Worm (Caenorhabditis elegans) whole organism, L4 larva: ENCODE measurements around the gene msp-36.

Experiments used
- F10B5.3 ChIP-seq: sonication (generic microtip); optimal IDR thresholded peaks from 2 replicates; lab custom pipeline; 2016; ENCODE audit warnings: mild to moderate bottlenecking, missing genetic modification characterization, missing compliant biosample characterization
- F44E2.7 ChIP-seq: fragments of 200-800 bp; sonication (Bioruptor generic); IDR thresholded peaks from 2 replicates; pipeline ENCODE4 v2.1.2; 2022; ENCODE audit warnings: missing genetic modification characterization, missing compliant biosample characterization
- T20F7.1 ChIP-seq: fragments of 200-800 bp; sonication (Bioruptor generic); optimal IDR thresholded peaks from 2 replicates; lab custom pipeline; 2018; ENCODE audit warnings: mild to moderate bottlenecking, missing genetic modification characterization, missing compliant biosample characterization
- T26A8.4 ChIP-seq: fragments of 200-800 bp; sonication (Bioruptor generic); IDR thresholded peaks from 2 replicates; pipeline ENCODE4 v1.3.6; 2022; ENCODE audit warnings: missing genetic modification characterization, missing compliant biosample characterization
- Y105C5A.15 ChIP-seq: fragments of 200-800 bp; sonication (Bioruptor generic); IDR thresholded peaks from 2 replicates; pipeline ENCODE4 v1.3.6; 2022; ENCODE audit warnings: missing genetic modification characterization, missing compliant biosample characterization
- Y48G9A.11 ChIP-seq: fragments of 200-800 bp; sonication (Bioruptor generic); IDR thresholded peaks from 2 replicates; pipeline ENCODE4 v1.3.6; 2022; ENCODE audit warnings: missing genetic modification reagents, missing genetic modification characterization, missing compliant biosample characterization
- Y5F2A.4 ChIP-seq: fragments of 200-800 bp; sonication (Bioruptor generic); optimal IDR thresholded peaks from 2 replicates; lab custom pipeline; 2018; ENCODE audit warnings: mild to moderate bottlenecking, missing genetic modification characterization, missing compliant biosample characterization
- Y75B8A.6 ChIP-seq: fragments of 200-800 bp; sonication (Bioruptor generic); IDR thresholded peaks from 2 replicates; pipeline ENCODE4 v1.3.6; 2022; ENCODE audit warnings: missing genetic modification reagents, missing genetic modification characterization, missing compliant biosample characterization
- aha-1 ChIP-seq: fragments of 150-350 bp; peaks from one replicate; lab custom pipeline; 2014; ENCODE audit warnings: missing biosample characterization, missing genetic modification characterization
- arid-1 ChIP-seq: fragments of 200-800 bp; sonication (Bioruptor generic); conservative IDR thresholded peaks from 2 replicates; pipeline ENCODE4 v1.3.6; 2022; ENCODE audit warnings: missing genetic modification reagents, missing genetic modification characterization, missing compliant biosample characterization
- ceh-20 ChIP-seq: fragments of 200-800 bp; sonication (Bioruptor generic); IDR thresholded peaks from 2 replicates; pipeline ENCODE4 v1.3.6; 2022; ENCODE audit warnings: missing genetic modification reagents, missing genetic modification characterization, missing compliant biosample characterization
- ceh-28 ChIP-seq: fragments of 150-350 bp; optimal IDR thresholded peaks from 2 replicates; lab custom pipeline; 2014; ENCODE audit warnings: missing biosample characterization, missing genetic modification reagents, missing genetic modification characterization
- ceh-32 ChIP-seq: sonication (generic microtip); optimal IDR thresholded peaks from 2 replicates; lab custom pipeline; 2016; ENCODE audit warnings: mild to moderate bottlenecking, missing genetic modification characterization, missing compliant biosample characterization; ENCODE audit not compliant: poor library complexity
- ceh-62 ChIP-seq: sonication (generic microtip); optimal IDR thresholded peaks from 2 replicates; lab custom pipeline; 2017; ENCODE audit warnings: missing biosample characterization, missing genetic modification characterization
- ces-1 ChIP-seq: fragments of 150-350 bp; sonication (generic microtip); optimal IDR thresholded peaks from 4 replicates; lab custom pipeline; 2014; ENCODE audit warnings: missing biosample characterization, missing genetic modification reagents, missing genetic modification characterization
- daf-12 ChIP-seq: fragments of 150-350 bp; optimal IDR thresholded peaks from 2 replicates; lab custom pipeline; 2014; ENCODE audit warnings: missing biosample characterization, missing genetic modification reagents, missing genetic modification characterization
- daf-8 ChIP-seq: fragments of 200-800 bp; sonication (Bioruptor generic); IDR thresholded peaks from 2 replicates; pipeline ENCODE4 v1.3.6; 2022; ENCODE audit warnings: missing genetic modification characterization, missing compliant biosample characterization
- dmd-6 ChIP-seq: fragments of 200-800 bp; sonication (Bioruptor generic); IDR thresholded peaks from 2 replicates; pipeline ENCODE4 v1.3.6; 2022; ENCODE audit warnings: missing genetic modification reagents, missing genetic modification characterization, missing compliant biosample characterization
- dmd-9 ChIP-seq: fragments of 200-800 bp; sonication (Bioruptor generic); IDR thresholded peaks from 2 replicates; pipeline ENCODE4 v1.3.6; 2022; ENCODE audit warnings: missing genetic modification reagents, missing genetic modification characterization, missing compliant biosample characterization
- duxl-1 ChIP-seq: sonication (generic microtip); optimal IDR thresholded peaks from 2 replicates; lab custom pipeline; 2016; ENCODE audit warnings: mild to moderate bottlenecking, missing genetic modification characterization, moderate library complexity, missing compliant biosample characterization; ENCODE audit not compliant: poor library complexity
- fkh-10 ChIP-seq: fragments of 150-350 bp; optimal IDR thresholded peaks from 2 replicates; lab custom pipeline; 2014; ENCODE audit warnings: missing biosample characterization, missing genetic modification reagents, missing genetic modification characterization
- gei-8 ChIP-seq: fragments of 200-800 bp; sonication (Bioruptor generic); optimal IDR thresholded peaks from 2 replicates; lab custom pipeline; 2018; ENCODE audit warnings: mild to moderate bottlenecking, missing genetic modification characterization, missing compliant biosample characterization
- hmg-1.1 ChIP-seq: fragments of 200-800 bp; sonication (Bioruptor generic); IDR thresholded peaks from 2 replicates; pipeline ENCODE4 v1.3.6; 2022; ENCODE audit warnings: missing genetic modification reagents, missing genetic modification characterization, missing compliant biosample characterization
- jun-1 ChIP-seq: fragments of 150-350 bp; optimal IDR thresholded peaks from 2 replicates; lab custom pipeline; 2014; ENCODE audit warnings: missing biosample characterization, missing genetic modification reagents, missing genetic modification characterization
- lsy-2 ChIP-seq, 2 experiments: fragments of 150-350 bp in 1 of 2; sonication (generic microtip) in 1 of 2; optimal IDR thresholded peaks; 2 replicates each; lab custom pipeline; 2014 to 2017; ENCODE audit warnings: missing biosample characterization in 2 of 2, missing genetic modification characterization in 2 of 2
- madf-5 ChIP-seq, 2 experiments: fragments of 200-800 bp; sonication (Bioruptor generic); IDR thresholded peaks; 2 replicates each; pipeline ENCODE4 v1.3.6; 2022; ENCODE audit warnings: missing compliant biosample characterization in 2 of 2, missing genetic modification characterization in 2 of 2
- mep-1 ChIP-seq: fragments of 150-350 bp; sonication (generic microtip); optimal IDR thresholded peaks from 3 replicates; lab custom pipeline; 2014; ENCODE audit warnings: missing biosample characterization, missing genetic modification characterization
- mxl-3 ChIP-seq: fragments of 200-800 bp; sonication (Bioruptor generic); optimal IDR thresholded peaks from 2 replicates; lab custom pipeline; 2018; ENCODE audit warnings: mild to moderate bottlenecking, missing genetic modification characterization, missing compliant biosample characterization
- nhr-6 ChIP-seq: fragments of 150-350 bp; optimal IDR thresholded peaks from 2 replicates; lab custom pipeline; 2014; ENCODE audit warnings: missing biosample characterization, missing genetic modification characterization
- nhr-76 ChIP-seq: fragments of 150-350 bp; optimal IDR thresholded peaks from 2 replicates; lab custom pipeline; 2014; ENCODE audit warnings: missing biosample characterization, missing genetic modification characterization
- nhr-77 ChIP-seq: fragments of 150-350 bp; optimal IDR thresholded peaks from 2 replicates; lab custom pipeline; 2014; ENCODE audit warnings: missing biosample characterization, missing genetic modification characterization
- pha-4 ChIP-seq, 2 experiments: fragments of 150-350 bp in 1 of 2; fragments of 200-800 bp in 1 of 2; sonication (Bioruptor generic) in 1 of 2; IDR thresholded peaks in 1 of 2; optimal IDR thresholded peaks in 1 of 2; 2 replicates each; pipeline versions ENCODE4 v1.3.6 to Lab custom; 2014 to 2022; ENCODE audit warnings: missing genetic modification characterization in 2 of 2, missing genetic modification reagents in 2 of 2, missing biosample characterization in 1 of 2, missing compliant biosample characterization in 1 of 2
- php-3 ChIP-seq: fragments of 200-800 bp; sonication (Bioruptor generic); IDR thresholded peaks from 2 replicates; pipeline ENCODE4 v1.3.6; 2022; ENCODE audit warnings: missing genetic modification reagents, missing genetic modification characterization, missing compliant biosample characterization
- sdz-12 ChIP-seq: fragments of 200-800 bp; sonication (Bioruptor generic); optimal IDR thresholded peaks from 2 replicates; lab custom pipeline; 2018; ENCODE audit warnings: mild to moderate bottlenecking, missing genetic modification characterization, missing compliant biosample characterization
- snpc-1.2 ChIP-seq: fragments of 200-800 bp; sonication (Bioruptor generic); IDR thresholded peaks from 2 replicates; pipeline ENCODE4 v1.3.6; 2022; ENCODE audit warnings: missing genetic modification reagents, missing genetic modification characterization, missing compliant biosample characterization
- tag-97 ChIP-seq: fragments of 200-800 bp; sonication (Bioruptor generic); IDR thresholded peaks from 2 replicates; pipeline ENCODE4 v1.3.6; 2022; ENCODE audit warnings: missing genetic modification characterization, missing compliant biosample characterization
- unc-39 ChIP-seq: sonication (generic microtip); optimal IDR thresholded peaks from 2 replicates; lab custom pipeline; 2017; ENCODE audit warnings: missing biosample characterization, missing genetic modification characterization
- unc-62 ChIP-seq, 3 experiments: fragments of 150-350 bp in 1 of 3; sonication (generic microtip); optimal IDR thresholded peaks in 2 of 3; peaks in 1 of 3; 1 replicate in 1 of 3; 2 replicates in 2 of 3; lab custom pipeline; 2014 to 2017; ENCODE audit warnings: missing biosample characterization in 3 of 3, missing genetic modification characterization in 3 of 3, missing genetic modification reagents in 3 of 3, missing genotype in 1 of 3
- vab-7 ChIP-seq: fragments of 200-800 bp; sonication (Bioruptor generic); IDR thresholded peaks from 2 replicates; pipeline ENCODE4 v1.3.6; 2022; ENCODE audit warnings: missing genetic modification reagents, missing genetic modification characterization, missing compliant biosample characterization
- zag-1 ChIP-seq: fragments of 150-350 bp; optimal IDR thresholded peaks from 2 replicates; lab custom pipeline; 2014; ENCODE audit warnings: missing biosample characterization, missing genetic modification characterization
- zfp-2 ChIP-seq: sonication (generic microtip); optimal IDR thresholded peaks from 2 replicates; lab custom pipeline; 2016; ENCODE audit warnings: mild to moderate bottlenecking, missing genetic modification characterization, missing compliant biosample characterization
- zfp-3 ChIP-seq: fragments of 200-800 bp; sonication (Bioruptor generic); conservative IDR thresholded peaks from 2 replicates; pipeline ENCODE4 v1.3.6; 2022; ENCODE audit warnings: missing genetic modification reagents, missing genetic modification characterization, missing compliant biosample characterization
- ztf-11 ChIP-seq: fragments of 150-350 bp; optimal IDR thresholded peaks from 2 replicates; lab custom pipeline; 2014; ENCODE audit warnings: missing biosample characterization, missing genetic modification characterization

The msp-36 gene

DNA sequence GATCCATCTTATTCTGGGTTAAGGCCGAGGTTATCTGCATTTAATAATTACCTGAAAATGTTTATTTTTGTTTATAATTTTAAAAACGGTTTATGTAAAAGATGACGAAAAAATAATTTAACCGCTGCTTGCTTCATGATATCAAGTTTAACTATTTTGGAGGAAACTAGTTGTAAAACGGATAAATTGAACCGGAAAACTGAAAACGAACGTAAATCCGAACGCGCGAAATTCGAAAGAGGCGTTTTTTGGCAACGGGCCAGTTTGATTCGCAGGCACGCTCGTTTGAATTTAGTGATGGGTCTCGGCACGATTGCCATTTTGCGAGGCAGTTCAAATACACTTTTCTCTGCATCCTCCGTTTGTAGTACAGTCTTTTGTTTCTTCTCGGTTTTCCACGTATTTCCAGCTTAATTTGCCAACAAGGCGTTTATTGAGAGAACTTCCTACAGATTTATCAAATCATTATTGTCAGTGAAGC, 33.7 kb downstream of the msp-36 start, which contains the start of the genes gtbp-1 and K08F4.3 (continued):
- TF ChIP-seq ces-1 = no peak
- TF ChIP-seq F44E2.7 (GFP tag; lab: Robert Waterston, UW) = no peak
- TF ChIP-seq daf-8 = no peak
- TF ChIP-seq fkh-10 (GFP tag; lab: Kevin White, UChicago) = no peak
- no peak for TF ChIP-seq lsy-2 (tag; optimal IDR thresholded peaks at IDR 0.05; lab: Kevin White, UChicago)
- TF ChIP-seq T26A8.4 (GFP tag; lab: Robert Waterston, UW) = no peak
- TF ChIP-seq T20F7.1 (GFP tag; lab: Kevin White, UChicago) = no peak
- no peak for TF ChIP-seq daf-12 (tag; lab: Kevin White, UChicago)
- peak; percentile 66 for TF ChIP-seq nhr-77 (tag; lab: Kevin White, UChicago)
- no peak for TF ChIP-seq php-3 (GFP tag; lab: Robert Waterston, UW)
- no peak for TF ChIP-seq Y48G9A.11 (GFP tag; lab: Robert Waterston, UW)
- TF ChIP-seq mxl-3 (GFP tag; lab: Kevin White, UChicago) = peak; percentile 13
- no peak for TF ChIP-seq ztf-11 (tag; lab: Kevin White, UChicago)
- TF ChIP-seq duxl-1 = no peak
- TF ChIP-seq jun-1 = no peak
- no peak for TF ChIP-seq Y5F2A.4 (GFP tag; lab: Kevin White, UChicago)
- no peak for TF ChIP-seq ceh-62 (tag; lab: Kevin White, UChicago)
- no peak for TF ChIP-seq zag-1 (tag; lab: Kevin White, UChicago)
- peak; percentile 98 for TF ChIP-seq aha-1 (tag; lab: Kevin White, UChicago)
- no peak; the same call in 1 of the 2 replicates for TF ChIP-seq vab-7
- peak; percentile 72 for TF ChIP-seq zfp-2 (tag; lab: Kevin White, UChicago)
- no peak for TF ChIP-seq zfp-3 (GFP tag; lab: Robert Waterston, UW)
- TF ChIP-seq sdz-12 (GFP tag; lab: Kevin White, UChicago) = no peak
- TF ChIP-seq unc-39 (tag; lab: Kevin White, UChicago) = no peak
- TF ChIP-seq nhr-6 (tag; lab: Kevin White, UChicago) = peak; percentile 69
- TF ChIP-seq snpc-1.2 (GFP tag; lab: Robert Waterston, UW) = no peak
- TF ChIP-seq F10B5.3 = no peak
- no peak for TF ChIP-seq unc-62 (GFP tag; optimal IDR thresholded peaks at IDR 0.05 in 1 of 2; lab: Kevin White, UChicago)
- TF ChIP-seq unc-62 (tag; optimal IDR thresholded peaks at IDR 0.05; lab: Kevin White, UChicago) = no peak
- TF ChIP-seq dmd-9 (GFP tag; lab: Robert Waterston, UW) = no peak
- no peak for TF ChIP-seq ceh-28 (tag; lab: Kevin White, UChicago)
- TF ChIP-seq tag-97 (GFP tag; lab: Robert Waterston, UW) = no peak

DNA sequence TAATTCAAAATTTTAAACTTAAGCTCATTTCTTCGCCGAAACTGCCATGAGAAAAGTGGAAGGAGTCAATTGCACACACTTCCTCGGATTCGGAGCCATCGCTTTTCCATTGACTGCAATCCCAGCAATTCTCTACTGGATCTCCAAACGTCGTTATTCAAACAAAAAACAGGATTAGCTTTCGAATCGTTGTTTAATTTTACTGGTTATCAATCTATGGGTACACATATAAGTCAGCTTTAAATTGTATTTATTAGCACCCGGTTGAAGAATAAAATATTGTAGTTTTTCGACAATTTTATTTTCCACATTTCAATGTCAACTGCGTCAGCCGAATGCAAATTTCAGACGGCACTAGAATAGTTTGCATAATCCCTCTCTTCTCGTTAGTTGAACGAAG, 34.7 kb downstream of the msp-36 start, which contains the start of gene glt-3:
TSS of gene glt-3 (plus strand) at position 301 of the 400 bp plus-strand sequence.
- TF ChIP-seq Y5F2A.4 (GFP tag; lab: Kevin White, UChicago) = no peak
- no peak for TF ChIP-seq dmd-6 (GFP tag; lab: Robert Waterston, UW)
- TF ChIP-seq ceh-32 = no peak

DNA sequence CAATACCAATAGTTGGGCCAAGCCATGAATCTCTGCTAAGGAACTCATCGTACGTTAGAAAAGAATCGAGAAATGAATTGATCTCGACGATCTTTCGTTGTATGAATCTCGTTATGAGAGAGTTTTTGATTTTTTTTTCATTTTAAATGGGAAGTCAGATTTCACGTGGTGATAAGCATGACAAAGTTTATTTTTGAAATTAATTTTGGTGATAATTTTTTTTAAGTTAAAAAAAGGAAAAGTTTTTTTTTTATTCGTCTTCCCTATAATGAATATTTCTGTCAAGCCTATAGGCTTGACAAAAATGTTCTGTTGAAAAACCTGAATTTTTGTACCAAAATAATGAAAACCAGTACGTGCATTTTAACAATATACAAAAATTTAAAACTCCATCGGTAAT, 40.6 kb downstream of the msp-36 start, which contains the start of gene K08F4.5:
TSS of gene K08F4.5 (minus strand) at position 101 of the 400 bp plus-strand sequence.
- no peak for TF ChIP-seq madf-5 (GFP tag; IDR thresholded peaks at IDR 0.05; lab: Robert Waterston, UW)
- TF ChIP-seq nhr-77 (tag; lab: Kevin White, UChicago) = no peak
- no peak for TF ChIP-seq ceh-20 (GFP tag; lab: Robert Waterston, UW)
- no peak for TF ChIP-seq arid-1 (GFP tag; lab: Robert Waterston, UW)
- no peak for TF ChIP-seq pha-4 (GFP tag; IDR thresholded peaks at IDR 0.05; lab: Robert Waterston, UW)
- no peak for TF ChIP-seq pha-4 (tag; optimal IDR thresholded peaks at IDR 0.05; lab: Kevin White, UChicago)
- TF ChIP-seq daf-12 (tag; lab: Kevin White, UChicago) = no peak
- TF ChIP-seq T26A8.4 (GFP tag; lab: Robert Waterston, UW) = no peak
- TF ChIP-seq nhr-6 (tag; lab: Kevin White, UChicago) = no peak
- no peak for TF ChIP-seq hmg-1.1 (GFP tag; lab: Robert Waterston, UW)
- TF ChIP-seq Y105C5A.15 (GFP tag; lab: Robert Waterston, UW) = no peak
- TF ChIP-seq Y75B8A.6 = no peak
- TF ChIP-seq dmd-6 (GFP tag; lab: Robert Waterston, UW) = no peak
- no peak for TF ChIP-seq nhr-76
- no peak for TF ChIP-seq mxl-3 (GFP tag; lab: Kevin White, UChicago)
- TF ChIP-seq mep-1 (tag; lab: Kevin White, UChicago) = no peak
- TF ChIP-seq aha-1 (tag; lab: Kevin White, UChicago) = no peak
- no peak for TF ChIP-seq gei-8 (GFP tag; lab: Kevin White, UChicago)
- TF ChIP-seq, all 104 proteins: peak for 0
